Fruit fly (Drosophila melanogaster) whole organism, adult: Measurements from ENCODE around the gene CG5823.

Source experiments
- CG11617 ChIP-seq: fragments of 200-800 bp; sonication (Bioruptor generic); optimal IDR thresholded peaks from 2 replicates; lab custom pipeline; 2017; ENCODE audit warnings: mild to moderate bottlenecking, missing biosample characterization, missing genetic modification reagents, missing genetic modification characterization
- CG12768 ChIP-seq: fragments of 200-800 bp; sonication (Bioruptor generic); optimal IDR thresholded peaks from 2 replicates; lab custom pipeline; 2017; ENCODE audit warnings: missing biosample characterization, missing genetic modification characterization, mild to moderate bottlenecking, moderate library complexity, missing genetic modification reagents
- CG14711 ChIP-seq: fragments of 200-800 bp; sonication (Bioruptor generic); optimal IDR thresholded peaks from 2 replicates; lab custom pipeline; 2018; ENCODE audit warnings: missing biosample characterization, mild to moderate bottlenecking, missing genetic modification characterization, moderate library complexity
- CG1620 ChIP-seq: fragments of 200-800 bp; sonication (Bioruptor generic); optimal IDR thresholded peaks from 2 replicates; lab custom pipeline; 2016; ENCODE audit warnings: missing biosample characterization, missing genetic modification characterization
- CG33017 ChIP-seq: fragments of 200-800 bp; sonication (Bioruptor generic); optimal IDR thresholded peaks from 2 replicates; lab custom pipeline; 2018; ENCODE audit warnings: missing biosample characterization, mild to moderate bottlenecking, missing genetic modification characterization, moderate library complexity
- CG5204 ChIP-seq: fragments of 200-800 bp; sonication (Bioruptor generic); optimal IDR thresholded peaks from 2 replicates; lab custom pipeline; 2016; ENCODE audit warnings: missing biosample characterization, missing genetic modification characterization
- CG7045 ChIP-seq: fragments of 200-800 bp; sonication (Bioruptor generic); optimal IDR thresholded peaks from 2 replicates; lab custom pipeline; 2017; ENCODE audit warnings: missing biosample characterization, mild to moderate bottlenecking, missing genetic modification characterization
- CG7101 ChIP-seq: fragments of 200-800 bp; sonication (Bioruptor generic); optimal IDR thresholded peaks from 2 replicates; lab custom pipeline; 2018; ENCODE audit warnings: missing biosample characterization, mild to moderate bottlenecking, missing genetic modification characterization, moderate library complexity
- Clk ChIP-seq: fragments of 200-800 bp; sonication (Bioruptor generic); optimal IDR thresholded peaks from 2 replicates; lab custom pipeline; 2017; ENCODE audit warnings: missing biosample characterization, missing genetic modification characterization
- Crg-1 ChIP-seq: fragments of 200-800 bp; sonication (Bioruptor generic); optimal IDR thresholded peaks from 2 replicates; lab custom pipeline; 2016; ENCODE audit warnings: missing biosample characterization, missing genetic modification characterization
- bab1 ChIP-seq: fragments of 200-800 bp; sonication (Bioruptor generic); optimal IDR thresholded peaks from 3 replicates; lab custom pipeline; 2019; ENCODE audit warnings: missing biosample characterization, mild to moderate bottlenecking, missing genetic modification characterization, moderate library complexity
- kay ChIP-seq: fragments of 200-800 bp; sonication (Bioruptor generic); peaks from one replicate; lab custom pipeline; 2016; ENCODE audit warnings: missing biosample characterization, missing genetic modification characterization, borderline replicate concordance
- tj ChIP-seq: fragments of 200-800 bp; sonication (Bioruptor generic); optimal IDR thresholded peaks from 3 replicates; lab custom pipeline; 2017; ENCODE audit warnings: missing biosample characterization, mild to moderate bottlenecking, missing genetic modification characterization, moderate library complexity
- toe ChIP-seq: fragments of 200-800 bp; sonication (Bioruptor generic); optimal IDR thresholded peaks from 2 replicates; lab custom pipeline; 2016; ENCODE audit warnings: missing biosample characterization, missing genetic modification characterization

dm6 chr3R:17501108-17501507 is 33.3 kb downstream of the CG5823 start:
- no peak for TF ChIP-seq CG7045 (GFP tag; lab: Kevin White, UChicago)
- no peak for TF ChIP-seq kay
- no peak for TF ChIP-seq toe (GFP tag; lab: Kevin White, UChicago)
- TF ChIP-seq Crg-1: no peak
- TF ChIP-seq CG14711 (tag; lab: Kevin White, UChicago): no peak
- TF ChIP-seq CG33017 (tag; lab: Kevin White, UChicago): no peak
- no peak for TF ChIP-seq bab1 (GFP tag; lab: Kevin White, UChicago)
- no peak for TF ChIP-seq tj
- TF ChIP-seq CG7101: no peak
- no peak for TF ChIP-seq CG1620
- no peak for TF ChIP-seq CG5204 (GFP tag; lab: Kevin White, UChicago)
- TF ChIP-seq CG11617 (GFP tag; lab: Kevin White, UChicago): no peak
- no peak for TF ChIP-seq Clk (GFP tag; lab: Kevin White, UChicago)
- no peak for TF ChIP-seq CG12768 (GFP tag; lab: Kevin White, UChicago)
